Worm (Caenorhabditis elegans) whole organism, L1 larva: ENCODE data around the gene tre-5.

Experiments
- fkh-10 ChIP-seq: sonication (generic microtip); optimal IDR thresholded peaks from 2 replicates; lab custom pipeline; 2017; ENCODE audit warnings: missing biosample characterization, missing genetic modification reagents, missing genetic modification characterization
- fkh-8 ChIP-seq: sonication (generic microtip); optimal IDR thresholded peaks from 2 replicates; lab custom pipeline; 2016; ENCODE audit warnings: mild to moderate bottlenecking, missing genetic modification characterization, missing compliant biosample characterization
- skn-1 ChIP-seq: fragments of 150-350 bp; optimal IDR thresholded peaks from 2 replicates; lab custom pipeline; 2014; ENCODE audit warnings: missing biosample characterization, missing genetic modification characterization
- snpc-4 ChIP-seq: fragments of 150-350 bp; optimal IDR thresholded peaks from 2 replicates; lab custom pipeline; 2014; ENCODE audit warnings: missing biosample characterization, missing genetic modification characterization

- TF ChIP-seq snpc-4 (tag; lab: Kevin White, UChicago) (no peak), fkh-10 (GFP tag; lab: Kevin White, UChicago) (no peak), skn-1 (tag; lab: Kevin White, UChicago) (no peak), fkh-8 (no peak)
Measured at ce11 chrII:28283-28682, 26.8 kb downstream of the tre-5 start, which contains the start of gene F23F1.4.
